Fruit fly (Drosophila melanogaster): ENCODE results near the gene CG32576.

The CG32576 gene

dm6 chrX:16244731-16245130 is 43.6 kb downstream of the CG32576 start:
- TF ChIP-seq Myc (optimal IDR thresholded peaks at IDR 0.05) (peak; percentile 38), sv (GFP tag; optimal IDR thresholded peaks at IDR 0.05) (no peak)

DNA sequence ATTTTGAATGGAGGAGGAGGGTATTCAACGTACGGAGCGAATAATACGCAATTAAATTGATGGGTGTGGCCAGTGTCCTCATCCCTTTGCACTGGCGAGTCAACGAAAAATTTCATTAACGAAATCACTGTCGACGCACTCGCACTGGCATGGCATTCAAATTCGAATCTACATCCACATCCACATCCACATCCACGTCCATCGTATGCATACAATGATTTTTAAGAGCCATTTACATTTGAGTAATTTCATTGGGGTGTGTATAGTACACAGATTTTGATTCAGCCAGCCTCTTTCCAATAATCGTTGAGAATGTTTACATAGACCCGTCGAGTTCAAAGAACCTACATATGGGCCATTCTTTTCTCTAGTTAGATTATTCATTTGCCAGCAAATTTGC is 44.3 kb downstream of the CG32576 start:
- TF ChIP-seq N (GFP tag; optimal IDR thresholded peaks at IDR 0.05) (no peak), rgr (GFP tag; optimal IDR thresholded peaks at IDR 0.05) (no peak), brk (GFP tag; optimal IDR thresholded peaks at IDR 0.05) (no peak), pan (optimal IDR thresholded peaks at IDR 0.05) (no peak), h (GFP tag; optimal IDR thresholded peaks at IDR 0.05) (no peak), CG9705 (GFP tag; optimal IDR thresholded peaks at IDR 0.05) (no peak), Sp1 (GFP tag; optimal IDR thresholded peaks at IDR 0.05) (no peak), Vsx2 (GFP tag; optimal IDR thresholded peaks at IDR 0.05; ENCODE audit: partially characterized antibody) (no peak), Hr83 (GFP tag; optimal IDR thresholded peaks at IDR 0.05; ENCODE audit: poor library complexity, severe bottlenecking) (no peak), Hnf4 (GFP tag; optimal IDR thresholded peaks at IDR 0.05) (no peak), dl (GFP tag; optimal IDR thresholded peaks at IDR 0.05; ENCODE audit: insufficient read depth in 1 of 2, partially characterized antibody in 2 of 2) (no peak), Myc (optimal IDR thresholded peaks at IDR 0.05) (no peak), psq (GFP tag; optimal IDR thresholded peaks at IDR 0.05) (no peak), ey (GFP tag; optimal IDR thresholded peaks at IDR 0.05) (no peak)

DNA sequence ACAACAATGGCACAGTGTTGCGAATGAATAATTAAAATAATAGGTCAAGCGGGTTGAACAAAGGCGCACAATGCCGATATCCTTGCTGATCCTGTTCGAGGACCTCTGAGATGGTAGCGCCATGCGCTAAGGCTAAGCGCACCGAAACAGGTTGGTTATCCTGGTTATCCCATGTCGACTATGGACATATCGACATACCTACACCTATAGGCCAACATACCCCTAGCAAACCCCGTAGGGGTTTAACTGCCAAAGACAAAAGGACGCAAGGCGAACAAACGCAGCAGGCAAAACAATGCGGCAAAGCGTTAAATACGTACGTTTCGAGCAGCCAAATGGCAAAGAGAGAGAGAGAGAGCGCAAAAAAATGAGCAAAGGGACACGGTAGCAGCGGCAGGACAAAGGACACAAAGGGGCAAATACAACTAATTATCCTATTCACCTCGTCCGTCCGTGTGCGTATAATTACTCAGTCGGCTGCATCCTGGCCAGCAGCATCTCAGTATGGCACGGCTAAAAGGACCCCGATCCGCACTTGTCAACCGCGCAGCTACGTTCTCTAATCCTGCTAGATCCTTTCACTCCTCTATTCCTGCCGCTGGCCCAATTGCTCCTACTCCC is 46.4 kb downstream of the CG32576 start:
- TF ChIP-seq Mio (GFP tag; optimal IDR thresholded peaks at IDR 0.05) (no peak), brk (GFP tag; optimal IDR thresholded peaks at IDR 0.05) (no peak), h (GFP tag; optimal IDR thresholded peaks at IDR 0.05) (no peak), pan (optimal IDR thresholded peaks at IDR 0.05) (no peak), Jra (GFP tag; optimal IDR thresholded peaks at IDR 0.05) (no peak), Vsx2 (GFP tag; optimal IDR thresholded peaks at IDR 0.05; ENCODE audit: partially characterized antibody) (no peak), Hr83 (GFP tag; optimal IDR thresholded peaks at IDR 0.05; ENCODE audit: poor library complexity, severe bottlenecking) (no peak), foxo (GFP tag; optimal IDR thresholded peaks at IDR 0.05) (no peak), sv (GFP tag; optimal IDR thresholded peaks at IDR 0.05) (no peak), jim (GFP tag; optimal IDR thresholded peaks at IDR 0.05) (no peak), Dif (GFP tag; optimal IDR thresholded peaks at IDR 0.05; ENCODE audit: partially characterized antibody) (no peak), Dfd (GFP tag; optimal IDR thresholded peaks at IDR 0.05) (no peak), sage (GFP tag; optimal IDR thresholded peaks at IDR 0.05) (no peak), fru (GFP tag; optimal IDR thresholded peaks at IDR 0.05) (no peak), Myc (optimal IDR thresholded peaks at IDR 0.05) (no peak)
